Worm (Caenorhabditis elegans): ENCODE results near the gene K09E4.3.

K09E4.3 gene

DNA sequence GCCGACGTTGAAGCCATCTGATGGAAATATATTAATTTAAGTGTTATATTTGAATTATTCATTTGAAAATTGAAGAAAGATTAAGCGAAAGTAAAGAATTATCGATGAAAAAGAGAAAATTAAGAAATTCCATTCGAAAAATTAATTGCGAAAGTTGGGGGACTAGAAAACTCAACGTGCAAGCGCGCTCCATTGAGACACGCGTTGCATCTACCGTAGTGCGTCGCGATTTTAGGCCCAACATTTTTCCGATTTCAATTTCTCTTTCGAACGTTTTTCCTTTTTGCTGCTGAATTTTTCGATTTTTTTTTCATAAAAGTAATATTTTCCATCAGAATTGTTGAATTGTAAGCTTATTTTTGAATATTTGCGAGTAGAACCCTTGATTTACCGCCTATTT is 27.6 kb upstream of the K09E4.3 start, which contains the start of gene Y48B6A.1 (continued):
- TF ChIP-seq nhr-76 (tag; optimal IDR thresholded peaks at IDR 0.05) (no peak), nhr-20 (tag; optimal IDR thresholded peaks at IDR 0.05) (peak; percentile 90), hpl-2 (GFP tag; optimal IDR thresholded peaks at IDR 0.05) (peak; percentile 82), mdl-1 (tag; optimal IDR thresholded peaks at IDR 0.05) (peak in 1 of 2 experiments; percentile 88), lin-15B (tag; optimal IDR thresholded peaks at IDR 0.05) (peak; percentile 99), unc-98 (GFP tag; IDR thresholded peaks at IDR 0.05) (peak; percentile 92), pag-3 (tag; optimal IDR thresholded peaks at IDR 0.05; ENCODE audit: borderline replicate concordance, insufficient read depth) (peak; percentile 54), rnt-1 (tag; optimal IDR thresholded peaks at IDR 0.05) (peak; percentile 99), C16A3.4 (tag; optimal IDR thresholded peaks at IDR 0.05) (peak; percentile 98), pax-3 (tag; optimal IDR thresholded peaks at IDR 0.05) (peak; percentile 93), egl-13 (tag; optimal IDR thresholded peaks at IDR 0.05) (peak; percentile 87), lin-39 (tag; optimal IDR thresholded peaks at IDR 0.05) (peak; percentile 71), alr-1 (tag; optimal IDR thresholded peaks at IDR 0.05; ENCODE audit: borderline replicate concordance) (no peak), skn-1 (tag; optimal IDR thresholded peaks at IDR 0.05) (peak; percentile 97), efl-1 (optimal IDR thresholded peaks at IDR 0.05) (peak; percentile 91 to 94), efl-1 (GFP tag; optimal IDR thresholded peaks at IDR 0.05 in 1 of 2) (peak; percentile 89 to 98), xbp-1 (tag; optimal IDR thresholded peaks at IDR 0.05) (peak; percentile 94), unc-86 (tag; optimal IDR thresholded peaks at IDR 0.05) (peak; percentile 84), efl-3 (GFP tag; optimal IDR thresholded peaks at IDR 0.05) (no peak), ztf-4 (tag; optimal IDR thresholded peaks at IDR 0.05) (peak; percentile 74), fkh-10 (GFP tag; optimal IDR thresholded peaks at IDR 0.05) (peak; percentile 66), unc-130 (tag; optimal IDR thresholded peaks at IDR 0.05) (peak; percentile 99), ceh-90 (tag; optimal IDR thresholded peaks at IDR 0.05) (peak; percentile 90), dsc-1 (tag; optimal IDR thresholded peaks at IDR 0.05) (peak; percentile 89), C34B4.2 (tag; optimal IDR thresholded peaks at IDR 0.05) (no peak), mef-2 (tag; optimal IDR thresholded peaks at IDR 0.05) (peak; percentile 10), isw-1 (GFP tag; IDR thresholded peaks at IDR 0.05) (peak; percentile 92), zip-4 (GFP tag; optimal IDR thresholded peaks at IDR 0.05) (peak; percentile 65), swsn-7 (tag; optimal IDR thresholded peaks at IDR 0.05) (peak; percentile 90), unc-62 (GFP tag; optimal IDR thresholded peaks at IDR 0.05) (no peak), grh-1 (GFP tag; IDR thresholded peaks at IDR 0.05) (peak; percentile 67), snu-23 (GFP tag; optimal IDR thresholded peaks at IDR 0.05) (peak; percentile 96), nhr-47 (tag; optimal IDR thresholded peaks at IDR 0.05) (peak; percentile 95), nhr-237 (tag; optimal IDR thresholded peaks at IDR 0.05) (peak; percentile 90), hlh-4 (tag; optimal IDR thresholded peaks at IDR 0.05) (no peak), lsy-2 (tag; optimal IDR thresholded peaks at IDR 0.05) (peak; percentile 98 to 99), ces-1 (GFP tag; optimal IDR thresholded peaks at IDR 0.05) (no peak), fkh-8 (tag; optimal IDR thresholded peaks at IDR 0.05) (peak; percentile 97), nhr-12 (tag; optimal IDR thresholded peaks at IDR 0.05) (no peak), nhr-28 (tag; optimal IDR thresholded peaks at IDR 0.05) (no peak), blmp-1 (tag; optimal IDR thresholded peaks at IDR 0.05) (peak; percentile 87), aly-2 (tag; optimal IDR thresholded peaks at IDR 0.05) (peak; percentile 88), zag-1 (tag; optimal IDR thresholded peaks at IDR 0.05) (no peak), elt-2 (tag; optimal IDR thresholded peaks at IDR 0.05) (peak; percentile 49), irx-1 (tag; optimal IDR thresholded peaks at IDR 0.05) (peak; percentile 89), sup-37 (GFP tag; optimal IDR thresholded peaks at IDR 0.05) (peak; percentile 30), fos-1 (tag; optimal IDR thresholded peaks at IDR 0.05) (peak; percentile 77), lin-35 (GFP tag; optimal IDR thresholded peaks at IDR 0.05) (peak; percentile 93 to 95), egl-27 (tag; optimal IDR thresholded peaks at IDR 0.05) (peak; percentile 8 to 63), dpl-1 (GFP tag; optimal IDR thresholded peaks at IDR 0.05) (peak; percentile 88 to 91 (median 88)), ceh-88 (GFP tag; IDR thresholded peaks at IDR 0.05) (peak; percentile 79), fkh-4 (tag; optimal IDR thresholded peaks at IDR 0.05; ENCODE audit: borderline replicate concordance) (peak; percentile 92), mep-1 (tag; optimal IDR thresholded peaks at IDR 0.05) (peak; percentile 98)
